Fruit fly (Drosophila melanogaster) S2 (cell line): ENCODE results near the gene CARPB.

ENCODE experiments used
- CG8478 ChIP-seq: fragments of >200 bp; optimal IDR thresholded peaks from 2 replicates; lab custom pipeline; 2018
- CTCF ChIP-seq, 2 experiments: fragments of >200 bp; optimal IDR thresholded peaks; 2 replicates each; lab custom pipeline; 2018

- TF ChIP-seq CG8478 (no peak), CTCF (optimal IDR thresholded peaks at IDR 0.05; lab: Kevin White, UChicago) (no peak)
Observed at dm6 chrX:9749745-9750144, 33.3 kb upstream of the CARPB start.
